Worm (Caenorhabditis elegans) whole organism, late embryonic: ENCODE data around the gene F11C1.10.

Experiments used
- C08G9.2 ChIP-seq: sonication (generic microtip); optimal IDR thresholded peaks from 2 replicates; lab custom pipeline; 2016; ENCODE audit warnings: mild to moderate bottlenecking, missing genetic modification characterization, moderate library complexity, missing compliant biosample characterization
- C38D4.7 ChIP-seq: fragments of 200-800 bp; sonication (Bioruptor generic); optimal IDR thresholded peaks from 2 replicates; lab custom pipeline; 2018; ENCODE audit warnings: mild to moderate bottlenecking, missing genetic modification characterization, moderate library complexity, missing compliant biosample characterization
- F13H6.1 ChIP-seq: sonication (generic microtip); optimal IDR thresholded peaks from 2 replicates; lab custom pipeline; 2016; ENCODE audit warnings: missing genetic modification characterization, missing compliant biosample characterization
- K02D7.2 ChIP-seq: sonication (generic microtip); optimal IDR thresholded peaks from 2 replicates; lab custom pipeline; 2017; ENCODE audit warnings: mild to moderate bottlenecking, missing genetic modification characterization, missing compliant biosample characterization
- K09A11.1 ChIP-seq: sonication (generic microtip); optimal IDR thresholded peaks from 2 replicates; lab custom pipeline; 2017; ENCODE audit warnings: antibody characterized with exemption, mild to moderate bottlenecking, missing genetic modification characterization, missing compliant biosample characterization; ENCODE audit not compliant: insufficient read depth
- T23F11.4 ChIP-seq: fragments of 200-800 bp; sonication (Bioruptor generic); optimal IDR thresholded peaks from 2 replicates; lab custom pipeline; 2018; ENCODE audit warnings: mild to moderate bottlenecking, missing genetic modification characterization, missing compliant biosample characterization
- ama-1 ChIP-seq: fragments of 150-350 bp; optimal IDR thresholded peaks from 2 replicates; lab custom pipeline; 2014
- ceh-18 ChIP-seq: sonication (generic microtip); optimal IDR thresholded peaks from 2 replicates; lab custom pipeline; 2016; ENCODE audit warnings: missing genetic modification characterization, missing compliant biosample characterization
- ceh-22 ChIP-seq: sonication (generic microtip); optimal IDR thresholded peaks from 2 replicates; lab custom pipeline; 2017; ENCODE audit warnings: missing biosample characterization, missing genetic modification characterization
- ceh-30 ChIP-seq: fragments of 150-350 bp; optimal IDR thresholded peaks from 2 replicates; lab custom pipeline; 2014; ENCODE audit warnings: missing biosample characterization, missing genetic modification characterization
- ceh-34 ChIP-seq: sonication (generic microtip); optimal IDR thresholded peaks from 2 replicates; lab custom pipeline; 2016; ENCODE audit warnings: mild to moderate bottlenecking, missing genetic modification characterization, missing compliant biosample characterization
- ceh-9 ChIP-seq: sonication (generic microtip); optimal IDR thresholded peaks from 2 replicates; lab custom pipeline; 2016; ENCODE audit warnings: mild to moderate bottlenecking, missing genetic modification characterization, inconsistent platforms, missing compliant biosample characterization
- che-1 ChIP-seq: sonication (generic microtip); optimal IDR thresholded peaks from 2 replicates; lab custom pipeline; 2016; ENCODE audit warnings: mild to moderate bottlenecking, missing genetic modification characterization, missing compliant biosample characterization
- elt-2 ChIP-seq: sonication (generic microtip); optimal IDR thresholded peaks from 2 replicates; lab custom pipeline; 2016; ENCODE audit warnings: missing genetic modification reagents, missing genetic modification characterization, missing compliant biosample characterization
- elt-4 ChIP-seq: sonication (generic microtip); optimal IDR thresholded peaks from 2 replicates; lab custom pipeline; 2016; ENCODE audit warnings: missing genetic modification characterization, missing compliant biosample characterization
- ets-4 ChIP-seq: sonication (generic microtip); optimal IDR thresholded peaks from 2 replicates; lab custom pipeline; 2016; ENCODE audit warnings: missing genetic modification characterization, missing compliant biosample characterization
- eyg-1 ChIP-seq: sonication (generic microtip); optimal IDR thresholded peaks from 2 replicates; lab custom pipeline; 2016; ENCODE audit warnings: missing genotype, missing genetic modification characterization, missing compliant biosample characterization
- fkh-10 ChIP-seq: fragments of 150-350 bp; optimal IDR thresholded peaks from 2 replicates; lab custom pipeline; 2014; ENCODE audit warnings: missing biosample characterization, missing genetic modification reagents, missing genetic modification characterization
- fkh-6 ChIP-seq: sonication (generic microtip); optimal IDR thresholded peaks from 2 replicates; lab custom pipeline; 2016; ENCODE audit warnings: missing genetic modification characterization, missing compliant biosample characterization
- hlh-13 ChIP-seq: fragments of 200-800 bp; sonication (Bioruptor generic); optimal IDR thresholded peaks from 2 replicates; lab custom pipeline; 2018; ENCODE audit warnings: mild to moderate bottlenecking, missing genetic modification characterization, missing compliant biosample characterization
- hlh-6 ChIP-seq: sonication (generic microtip); optimal IDR thresholded peaks from 2 replicates; lab custom pipeline; 2016; ENCODE audit warnings: missing genotype, missing genetic modification characterization, missing compliant biosample characterization
- hlh-8 ChIP-seq: sonication (generic microtip); optimal IDR thresholded peaks from 2 replicates; lab custom pipeline; 2016; ENCODE audit warnings: missing genotype, missing genetic modification characterization, missing compliant biosample characterization
- lin-11 ChIP-seq: fragments of 200-800 bp; sonication (Bioruptor generic); optimal IDR thresholded peaks from 2 replicates; lab custom pipeline; 2018; ENCODE audit warnings: mild to moderate bottlenecking, missing genetic modification characterization, missing compliant biosample characterization
- madf-2 ChIP-seq: sonication (generic microtip); optimal IDR thresholded peaks from 2 replicates; lab custom pipeline; 2017; ENCODE audit warnings: missing genetic modification characterization, missing compliant biosample characterization
- mec-3 ChIP-seq: sonication (generic microtip); optimal IDR thresholded peaks from 2 replicates; lab custom pipeline; 2016; ENCODE audit warnings: borderline replicate concordance, missing genetic modification characterization, missing compliant biosample characterization
- npax-4 ChIP-seq: sonication (generic microtip); optimal IDR thresholded peaks from 2 replicates; lab custom pipeline; 2016; ENCODE audit warnings: missing genetic modification characterization, missing compliant biosample characterization
- pat-9 ChIP-seq: fragments of 200-800 bp; sonication (Bioruptor generic); optimal IDR thresholded peaks from 2 replicates; lab custom pipeline; 2018; ENCODE audit warnings: mild to moderate bottlenecking, missing genetic modification characterization, moderate library complexity, missing compliant biosample characterization
- pax-1 ChIP-seq: fragments of 150-350 bp; optimal IDR thresholded peaks from 2 replicates; lab custom pipeline; 2014; ENCODE audit warnings: missing biosample characterization, missing genetic modification characterization
- pha-4 ChIP-seq: fragments of 150-350 bp; optimal IDR thresholded peaks from 2 replicates; lab custom pipeline; 2018; ENCODE audit warnings: missing biosample characterization, missing genetic modification reagents, missing genetic modification characterization
- ref-2 ChIP-seq: sonication (generic microtip); optimal IDR thresholded peaks from 2 replicates; lab custom pipeline; 2016; ENCODE audit warnings: missing genetic modification characterization, missing compliant biosample characterization
- sdc-2 ChIP-seq: sonication (generic microtip); optimal IDR thresholded peaks from 2 replicates; lab custom pipeline; 2016; ENCODE audit warnings: missing genotype, missing genetic modification characterization, missing compliant biosample characterization
- sox-2 ChIP-seq: fragments of 200-800 bp; sonication (Bioruptor generic); IDR thresholded peaks from 2 replicates; pipeline ENCODE4 v1.3.6; 2022; ENCODE audit warnings: missing genetic modification reagents, missing genetic modification characterization, missing compliant biosample characterization
- sox-4 ChIP-seq: sonication (generic microtip); optimal IDR thresholded peaks from 2 replicates; lab custom pipeline; 2017; ENCODE audit warnings: mild to moderate bottlenecking, missing genetic modification characterization, inconsistent platforms, missing compliant biosample characterization
- tbx-2 ChIP-seq: sonication (generic microtip); optimal IDR thresholded peaks from 2 replicates; lab custom pipeline; 2016; ENCODE audit warnings: missing genetic modification characterization, missing compliant biosample characterization
- ttx-3 ChIP-seq: sonication (generic microtip); optimal IDR thresholded peaks from 2 replicates; lab custom pipeline; 2016; ENCODE audit warnings: missing genetic modification reagents, missing genetic modification characterization, missing compliant biosample characterization
- unc-55 ChIP-seq: sonication (generic microtip); optimal IDR thresholded peaks from 2 replicates; lab custom pipeline; 2017; ENCODE audit warnings: missing biosample characterization, missing genetic modification reagents, missing genetic modification characterization

F11C1.10 gene

DNA sequence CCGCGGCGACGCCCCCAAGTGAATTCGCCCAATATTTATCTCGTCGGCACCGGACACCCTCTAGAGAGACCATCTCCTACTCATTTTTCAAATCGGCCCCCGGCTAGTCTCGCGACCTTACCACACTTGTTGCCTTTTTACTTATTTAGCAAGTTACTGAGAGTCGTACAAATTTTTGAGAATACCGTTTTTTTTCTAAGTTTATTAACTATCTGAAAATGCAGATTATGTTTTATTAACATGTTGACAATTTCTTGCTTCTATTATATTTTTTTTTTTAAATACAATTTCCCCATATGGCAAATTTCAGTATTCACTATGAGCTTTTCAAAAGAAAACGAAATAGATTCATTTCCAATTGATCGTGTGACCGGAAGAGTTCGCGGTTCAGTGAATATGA lies at the start of gene F11C1.10, which contains the start of gene F11C1.4:
TSS of gene F11C1.10 (plus strand) at position 309 of the 400 bp plus-strand sequence.
TSS of gene F11C1.4 (plus strand) at position 301 of the 400 bp plus-strand sequence.
- no peak for TF ChIP-seq sdc-2
- no peak for TF ChIP-seq pha-4
- TF ChIP-seq unc-55 (GFP tag; lab: Kevin White, UChicago): no peak
- TF ChIP-seq elt-4 (tag; lab: Kevin White, UChicago): no peak
- TF ChIP-seq fkh-6 (tag; lab: Kevin White, UChicago): no peak
- no peak for TF ChIP-seq mec-3
- TF ChIP-seq lin-11: no peak
- no peak for TF ChIP-seq K02D7.2 (tag; lab: Kevin White, UChicago)
- TF ChIP-seq ceh-30 (tag; lab: Kevin White, UChicago): no peak
- no peak for TF ChIP-seq madf-2 (tag; lab: Kevin White, UChicago)
- TF ChIP-seq ceh-34 (tag; lab: Kevin White, UChicago): no peak
- TF ChIP-seq sox-4: no peak
- no peak for TF ChIP-seq eyg-1 (tag; lab: Kevin White, UChicago)
- TF ChIP-seq K09A11.1 (tag; lab: Kevin White, UChicago): no peak
- TF ChIP-seq sox-2 (GFP tag; lab: Robert Waterston, UW): no peak
- no peak for TF ChIP-seq elt-2 (tag; lab: Kevin White, UChicago)
- no peak for TF ChIP-seq ama-1 (lab: Kevin White, UChicago)
- no peak for TF ChIP-seq C38D4.7 (GFP tag; lab: Kevin White, UChicago)

DNA sequence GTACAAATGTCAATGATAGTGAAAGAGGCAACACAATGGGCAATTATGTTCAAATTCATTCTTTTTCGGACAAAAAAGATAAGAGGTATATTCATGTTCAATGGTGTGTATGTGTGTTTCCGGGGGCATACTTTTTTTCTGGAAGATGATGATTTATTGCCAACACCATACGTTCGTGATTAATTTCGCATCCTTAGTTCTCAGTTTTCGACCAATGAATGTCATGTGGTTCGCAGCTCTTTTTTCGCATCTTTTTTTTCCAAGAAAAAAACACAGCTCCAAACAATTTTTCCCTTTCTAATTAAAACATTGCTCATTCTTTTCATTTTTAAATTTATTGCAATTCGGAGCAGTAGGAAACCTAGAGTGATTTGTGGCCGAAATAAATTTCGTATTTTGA lies 48.1 kb upstream of the F11C1.10 start:
- TF ChIP-seq fkh-10 (GFP tag; lab: Kevin White, UChicago) (no peak), unc-55 (GFP tag; lab: Kevin White, UChicago) (no peak), F13H6.1 (no peak), mec-3 (no peak), lin-11 (no peak), hlh-6 (tag; lab: Kevin White, UChicago) (no peak), hlh-13 (GFP tag; lab: Kevin White, UChicago) (no peak), hlh-8 (tag; lab: Kevin White, UChicago) (no peak), ceh-18 (tag; lab: Kevin White, UChicago) (no peak), ceh-9 (tag; lab: Kevin White, UChicago) (no peak), ets-4 (tag; lab: Kevin White, UChicago) (no peak), tbx-2 (tag; lab: Kevin White, UChicago) (no peak), C08G9.2 (no peak), che-1 (tag; lab: Kevin White, UChicago) (no peak)

DNA sequence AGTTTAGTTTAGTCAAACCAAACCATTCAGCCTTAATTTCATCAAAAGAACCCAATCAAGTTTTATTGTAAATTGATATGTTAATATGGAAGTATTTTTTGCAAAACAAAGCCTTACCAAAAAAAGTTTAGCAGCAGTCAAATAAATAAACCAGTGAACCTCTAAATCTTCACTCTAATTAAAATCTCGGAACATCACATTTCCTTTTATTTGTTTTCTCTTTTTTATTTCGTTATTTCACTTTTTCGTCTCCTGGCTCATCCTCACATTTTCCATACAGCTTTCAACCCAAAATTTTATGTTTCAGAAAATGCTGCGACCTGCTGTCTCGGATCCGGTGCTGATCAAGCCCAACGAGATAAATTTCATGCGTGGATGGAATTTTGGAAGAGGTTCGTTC lies 46.9 kb upstream of the F11C1.10 start, which contains the start of gene C34E7.3:
TSS of gene C34E7.3 (plus strand) at position 301 of the 400 bp plus-strand sequence.
- TF ChIP-seq ttx-3: no peak
- TF ChIP-seq hlh-13 (GFP tag; lab: Kevin White, UChicago): no peak
- TF ChIP-seq npax-4 (tag; lab: Kevin White, UChicago): no peak
- TF ChIP-seq, all 69 proteins: peak for 0

DNA sequence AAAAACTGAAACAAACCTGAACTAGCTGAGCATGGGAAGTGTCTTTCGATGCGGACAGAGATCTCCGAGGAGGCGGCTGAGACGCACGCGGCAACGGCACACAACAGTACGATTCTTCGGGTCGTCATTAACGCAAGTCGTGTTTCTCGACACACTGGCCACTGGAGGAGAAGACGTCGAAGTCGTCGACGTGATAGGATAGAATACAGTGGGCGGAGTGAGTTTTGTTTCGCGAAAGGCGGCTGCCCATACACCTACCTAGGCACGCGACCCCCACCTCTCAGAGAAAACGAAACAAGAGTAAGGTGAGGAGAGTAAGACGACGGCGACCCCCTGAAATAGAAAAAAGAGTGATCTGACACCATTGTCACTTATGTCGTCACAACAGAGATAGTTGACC lies 42.1 kb upstream of the F11C1.10 start, which contains the start of gene gmap-1:
TSS of gene gmap-1 (minus strand) at position 211 of the 400 bp plus-strand sequence.
- no peak for TF ChIP-seq C38D4.7 (GFP tag; lab: Kevin White, UChicago)
- TF ChIP-seq K09A11.1 (tag; lab: Kevin White, UChicago): no peak
- no peak for TF ChIP-seq ceh-34 (tag; lab: Kevin White, UChicago)
- no peak for TF ChIP-seq pax-1 (tag; lab: Kevin White, UChicago)
- no peak for TF ChIP-seq ceh-22 (tag; lab: Kevin White, UChicago)
- TF ChIP-seq T23F11.4 (GFP tag; lab: Kevin White, UChicago): no peak
- no peak for TF ChIP-seq pat-9 (tag; lab: Kevin White, UChicago)

DNA sequence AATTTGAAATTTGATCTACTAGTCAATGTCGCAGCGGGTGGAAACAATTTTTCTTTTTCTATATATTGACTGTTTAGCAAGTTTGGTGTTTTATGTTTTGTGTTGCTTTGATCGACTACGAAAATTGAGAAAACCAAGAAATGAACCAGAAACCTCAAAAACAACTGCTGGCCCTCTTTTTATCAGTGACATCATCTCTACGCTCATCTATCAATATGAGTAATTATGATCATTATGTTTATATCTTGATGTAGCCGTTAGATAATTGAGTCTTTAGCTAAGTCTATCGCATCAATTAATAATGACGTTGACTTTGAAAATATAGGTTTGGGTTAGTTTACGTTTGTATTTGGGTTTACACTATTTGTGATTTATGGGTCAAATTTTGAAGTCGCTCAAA lies 41.2 kb upstream of the F11C1.10 start:
- no peak for TF ChIP-seq ref-2 (tag; lab: Kevin White, UChicago)
- peak; percentile 52 for TF ChIP-seq unc-55 (GFP tag; lab: Kevin White, UChicago)
